Worm (Caenorhabditis elegans): ENCODE measurements around the gene ufd-2.

Gene ufd-2

DNA sequence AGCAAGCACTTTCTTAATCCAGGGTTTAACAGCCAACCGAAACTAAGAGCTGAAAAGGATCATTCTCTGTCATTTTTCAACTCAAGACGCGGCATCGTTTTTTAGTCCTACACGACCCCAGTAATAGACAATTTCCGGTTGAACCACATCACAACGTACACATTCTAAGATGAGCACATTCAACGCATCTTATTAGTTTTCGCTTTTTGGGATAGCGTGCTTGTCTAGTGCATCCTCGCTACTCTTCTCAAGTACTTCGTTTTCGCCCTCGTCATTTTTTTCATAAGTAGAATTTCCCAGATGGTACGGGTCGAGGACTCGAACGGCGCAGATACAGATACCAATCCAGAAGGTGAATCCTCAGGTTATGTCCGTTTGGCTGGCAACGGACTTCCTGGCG, 20.3 kb upstream of the ufd-2 start, which contains the start of gene T05H10.1:
Gene T05H10.1 (plus strand): TSS at position 301 of the 400 bp plus-strand sequence.
- no peak for TF ChIP-seq gmeb-1 (tag; optimal IDR thresholded peaks at IDR 0.05)
- TF ChIP-seq dmd-4 (tag; optimal IDR thresholded peaks at IDR 0.05), result no peak
- TF ChIP-seq nhr-6 (tag; optimal IDR thresholded peaks at IDR 0.05), result no peak
- no peak for TF ChIP-seq ZK546.5 (tag; optimal IDR thresholded peaks at IDR 0.05)
- no peak for TF ChIP-seq R02D3.7 (tag; optimal IDR thresholded peaks at IDR 0.05)
- no peak for TF ChIP-seq crh-2 (tag; optimal IDR thresholded peaks at IDR 0.05)

DNA sequence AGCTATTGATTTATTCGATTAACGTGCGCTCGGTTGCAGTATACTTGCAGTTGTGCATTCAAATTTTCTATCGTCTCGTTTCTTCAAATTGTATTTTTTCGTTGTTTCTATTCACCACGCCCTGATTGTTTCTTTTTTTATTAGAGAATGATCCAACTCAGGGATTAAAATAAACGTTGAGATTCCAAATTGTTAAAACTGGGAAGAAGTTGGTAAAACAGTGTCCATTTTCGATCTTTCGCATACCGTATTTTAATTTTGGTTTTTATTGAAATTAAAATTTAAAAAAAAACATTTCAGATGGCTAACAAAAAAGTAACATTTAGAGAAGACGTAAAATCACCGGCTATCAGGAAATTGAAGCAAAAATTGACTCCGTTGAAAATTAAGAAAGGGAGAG, 15.3 kb upstream of the ufd-2 start, which contains the start of gene apn-1:
Gene apn-1 (plus strand): TSS at position 301 of the 400 bp plus-strand sequence.
- TF ChIP-seq nhr-21 (tag; optimal IDR thresholded peaks at IDR 0.05) (no peak), alr-1 (tag; optimal IDR thresholded peaks at IDR 0.05) (no peak), peb-1 (tag; optimal IDR thresholded peaks at IDR 0.05) (no peak), snpc-4 (tag; optimal IDR thresholded peaks at IDR 0.05) (no peak), gmeb-1 (tag; optimal IDR thresholded peaks at IDR 0.05) (no peak), mbf-1 (tag; optimal IDR thresholded peaks at IDR 0.05) (no peak), lsy-2 (tag; optimal IDR thresholded peaks at IDR 0.05) (no peak), sma-3 (GFP tag; optimal IDR thresholded peaks at IDR 0.05) (no peak), egl-27 (tag; optimal IDR thresholded peaks at IDR 0.05) (no peak), ztf-4 (tag; optimal IDR thresholded peaks at IDR 0.05) (no peak), aly-2 (tag; optimal IDR thresholded peaks at IDR 0.05) (no peak), mdl-1 (tag; optimal IDR thresholded peaks at IDR 0.05) (no peak), unc-39 (tag; optimal IDR thresholded peaks at IDR 0.05) (no peak), nhr-25 (tag; optimal IDR thresholded peaks at IDR 0.05) (no peak), mab-5 (tag; optimal IDR thresholded peaks at IDR 0.05) (no peak)

DNA sequence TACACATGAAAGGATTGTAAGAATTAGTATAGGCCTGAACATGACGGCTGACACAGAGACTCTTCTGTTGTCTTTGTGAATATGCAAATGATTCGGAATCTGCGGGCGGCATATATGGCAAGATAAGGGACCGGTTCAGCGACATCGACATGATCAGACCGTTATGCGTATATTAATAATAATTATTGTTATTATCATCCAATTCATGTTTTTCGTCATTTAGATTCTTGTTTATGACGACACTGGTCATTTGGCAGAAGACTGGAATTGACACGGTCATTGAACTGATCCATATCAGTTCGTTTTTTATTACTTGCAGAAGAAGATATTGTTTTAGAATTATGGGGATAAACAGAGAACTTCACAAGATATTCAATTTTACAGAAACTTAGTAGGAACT, 12.1 kb upstream of the ufd-2 start, which contains the start of gene mtre-1:
Gene mtre-1 (minus strand): TSS at position 101 of the 400 bp plus-strand sequence.
- TF ChIP-seq ztf-1 (GFP tag; conservative IDR thresholded peaks at IDR 0.05) (no peak), gmeb-1 (tag; optimal IDR thresholded peaks at IDR 0.05) (no peak), alr-1 (tag; optimal IDR thresholded peaks at IDR 0.05) (no peak), ztf-4 (tag; optimal IDR thresholded peaks at IDR 0.05) (no peak), peb-1 (tag; optimal IDR thresholded peaks at IDR 0.05) (no peak), R02D3.7 (tag; optimal IDR thresholded peaks at IDR 0.05) (no peak), ama-1 (optimal IDR thresholded peaks at IDR 0.05) (no peak), ztf-11 (tag; optimal IDR thresholded peaks at IDR 0.05) (no peak), C34F6.9 (tag; optimal IDR thresholded peaks at IDR 0.05) (no peak), F13H6.1 (tag; optimal IDR thresholded peaks at IDR 0.05) (no peak), snpc-4 (tag; optimal IDR thresholded peaks at IDR 0.05) (no peak), lin-13 (GFP tag; optimal IDR thresholded peaks at IDR 0.05) (no peak), egl-27 (tag; optimal IDR thresholded peaks at IDR 0.05) (no peak), nhr-23 (tag; optimal IDR thresholded peaks at IDR 0.05) (no peak), mbf-1 (tag; optimal IDR thresholded peaks at IDR 0.05) (no peak), mdl-1 (tag; optimal IDR thresholded peaks at IDR 0.05) (no peak), nhr-129 (tag; optimal IDR thresholded peaks at IDR 0.05) (no peak), elt-1 (tag; optimal IDR thresholded peaks at IDR 0.05) (no peak), ZK546.5 (tag; optimal IDR thresholded peaks at IDR 0.05) (no peak)

DNA sequence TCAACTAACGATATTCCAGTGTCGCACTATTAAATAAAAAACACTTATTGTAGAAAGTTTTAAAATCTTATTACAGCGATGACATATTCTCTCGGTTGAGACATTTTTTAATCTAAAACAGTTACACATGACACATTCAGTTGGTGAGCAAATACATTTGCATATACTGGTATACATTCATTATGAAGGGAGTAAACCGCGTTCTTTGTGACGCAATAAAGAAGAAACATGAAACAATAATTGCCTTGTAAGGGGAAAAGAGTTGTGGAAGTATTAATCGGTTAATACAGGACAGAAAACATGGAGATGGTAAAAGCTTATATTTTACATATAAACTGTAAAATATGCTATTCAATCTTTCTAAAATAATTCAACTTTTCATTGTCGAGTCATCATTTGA, 11.2 kb upstream of the ufd-2 start:
- TF ChIP-seq skn-1 (tag; optimal IDR thresholded peaks at IDR 0.05), result no peak
- no peak for TF ChIP-seq nhr-237 (tag; optimal IDR thresholded peaks at IDR 0.05)
- TF ChIP-seq egl-27 (tag; optimal IDR thresholded peaks at IDR 0.05), result no peak
- no peak for TF ChIP-seq aly-2 (tag; optimal IDR thresholded peaks at IDR 0.05)
- TF ChIP-seq unc-62 (GFP tag; optimal IDR thresholded peaks at IDR 0.05), result no peak
- TF ChIP-seq ZK546.5 (tag; optimal IDR thresholded peaks at IDR 0.05), result no peak
- TF ChIP-seq zag-1 (tag; optimal IDR thresholded peaks at IDR 0.05), result no peak
- no peak for TF ChIP-seq nhr-11 (tag; optimal IDR thresholded peaks at IDR 0.05)

DNA sequence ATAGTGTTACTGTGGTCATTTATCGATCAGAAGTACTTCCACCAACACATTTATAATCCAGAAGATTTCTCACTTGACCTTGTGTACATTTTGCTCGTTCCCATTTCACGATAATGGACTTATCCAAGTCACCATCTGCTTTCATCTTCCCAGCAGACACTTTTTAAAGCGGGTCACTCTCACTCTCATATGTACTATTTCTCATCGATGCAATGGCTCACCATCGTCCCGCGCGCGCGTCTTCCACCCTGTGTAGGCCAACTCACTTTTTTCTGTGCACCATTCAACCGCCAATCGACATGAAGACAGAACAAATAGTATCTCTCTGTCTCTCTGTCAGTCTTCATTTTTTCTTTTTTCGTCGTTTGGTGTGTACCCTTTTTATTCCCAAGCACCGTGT, 10.4 kb upstream of the ufd-2 start:
- no peak for TF ChIP-seq peb-1 (tag; optimal IDR thresholded peaks at IDR 0.05)
- no peak for TF ChIP-seq zag-1 (tag; optimal IDR thresholded peaks at IDR 0.05)
- TF ChIP-seq lsy-2 (tag; optimal IDR thresholded peaks at IDR 0.05), result no peak
- no peak for TF ChIP-seq ztf-4 (tag; optimal IDR thresholded peaks at IDR 0.05)
- TF ChIP-seq ama-1 (optimal IDR thresholded peaks at IDR 0.05), result no peak
- no peak for TF ChIP-seq nhr-10 (tag; optimal IDR thresholded peaks at IDR 0.05)
- TF ChIP-seq unc-55 (GFP tag; optimal IDR thresholded peaks at IDR 0.05), result no peak

Data from whole organism, L2 larva.